Fruit fly (Drosophila melanogaster) whole organism, wandering third instar larva: ENCODE data around the gene ida.

Experiments
- CG32264 ChIP-seq: fragments of 200-800 bp; sonication (Bioruptor generic); optimal IDR thresholded peaks from 2 replicates; lab custom pipeline; 2016; ENCODE audit warnings: missing biosample characterization, missing genetic modification characterization
- Dfd ChIP-seq: fragments of >200 bp; optimal IDR thresholded peaks from 2 replicates; lab custom pipeline; 2017; ENCODE audit warnings: missing biosample characterization, missing genetic modification characterization
- Dif ChIP-seq: fragments of 200-275, 200-300 bp; sonication (Bioruptor generic); optimal IDR thresholded peaks from 2 replicates; lab custom pipeline; 2018; ENCODE audit warnings: missing biosample characterization, missing genetic modification characterization; ENCODE audit not compliant: partially characterized antibody
- Myc ChIP-seq: fragments of >200 bp; optimal IDR thresholded peaks from 2 replicates; lab custom pipeline; 2017
- brk ChIP-seq: fragments of 200-800 bp; sonication (Bioruptor generic); optimal IDR thresholded peaks from 2 replicates; lab custom pipeline; 2016; ENCODE audit warnings: missing biosample characterization, mild to moderate bottlenecking, missing genetic modification characterization
- dl ChIP-seq, 2 experiments: fragments of 175-275, 200-275 bp in 1 of 2; fragments of 200-275 bp in 1 of 2; sonication (Bioruptor generic); optimal IDR thresholded peaks; lab custom pipeline; 2018; ENCODE audit warnings: mild to moderate bottlenecking in 2 of 2, missing biosample characterization in 2 of 2, missing genetic modification characterization in 2 of 2, moderate library complexity in 2 of 2; ENCODE audit not compliant: partially characterized antibody in 2 of 2, insufficient read depth in 1 of 2
- h ChIP-seq: fragments of 200-800 bp; sonication (Bioruptor generic); optimal IDR thresholded peaks from 3 replicates; lab custom pipeline; 2016; ENCODE audit warnings: missing biosample characterization, mild to moderate bottlenecking, missing genetic modification characterization
- jim ChIP-seq: fragments of 175-275, 200-325 bp; sonication (Bioruptor generic); optimal IDR thresholded peaks from 2 replicates; lab custom pipeline; 2016; ENCODE audit warnings: missing biosample characterization, mild to moderate bottlenecking, missing genetic modification characterization
- pan ChIP-seq: fragments of >200 bp; optimal IDR thresholded peaks from 2 replicates; lab custom pipeline; 2017
- tai ChIP-seq: sonication (Bioruptor generic); optimal IDR thresholded peaks from 2 replicates; lab custom pipeline; 2016; ENCODE audit warnings: missing biosample characterization, missing genetic modification characterization

DNA sequence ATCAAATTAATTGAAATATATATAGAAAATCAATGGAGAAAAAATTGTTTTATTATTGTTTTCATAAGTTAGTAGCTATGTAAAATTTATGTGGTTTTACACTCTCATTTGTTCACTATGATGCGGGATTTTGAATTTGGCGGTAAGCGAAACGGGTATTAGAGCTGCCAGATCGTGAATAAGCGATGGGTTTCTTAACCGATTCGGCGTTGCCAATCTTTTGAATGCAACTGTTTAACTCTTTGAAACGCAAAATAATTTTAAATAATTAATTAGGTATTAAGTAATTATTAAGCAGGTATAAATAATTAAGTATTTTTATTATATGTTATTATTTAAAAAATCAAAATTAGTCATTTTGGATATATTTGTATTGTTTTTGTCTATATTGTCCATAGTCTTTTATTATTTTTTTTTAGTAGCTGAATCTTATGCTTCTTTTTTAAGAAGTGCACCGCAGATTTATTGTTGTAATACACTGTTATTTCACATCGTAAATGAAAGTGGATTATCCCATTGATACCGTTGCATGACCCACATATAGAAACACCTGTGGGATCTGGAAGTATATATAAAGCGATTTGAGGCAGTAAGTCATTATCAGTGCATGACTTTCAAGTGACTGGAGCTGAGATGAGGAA lies 42.3 kb downstream of the ida start, which contains the start of gene CG10853:
- TF ChIP-seq Dfd (GFP tag; lab: Kevin White, UChicago) (no peak), Dif (GFP tag; lab: Kevin White, UChicago) (no peak), CG32264 (GFP tag; lab: Kevin White, UChicago) (no peak), h (GFP tag; lab: Kevin White, UChicago) (no peak), pan (no peak), brk (GFP tag; lab: Kevin White, UChicago) (no peak), Myc (no peak), tai (GFP tag; lab: Kevin White, UChicago) (no peak), jim (GFP tag; lab: Kevin White, UChicago) (no peak), dl (GFP tag; optimal IDR thresholded peaks at IDR 0.05; lab: Kevin White, UChicago; ENCODE audit: insufficient read depth in 1 of 2, partially characterized antibody in 2 of 2) (no peak)
